Fruit fly (Drosophila melanogaster): Measurements from ENCODE around the gene Rbp.
A peak's percentile ranks its signal among the peaks of the same experiment; 100 is the strongest.

Gene Rbp

DNA sequence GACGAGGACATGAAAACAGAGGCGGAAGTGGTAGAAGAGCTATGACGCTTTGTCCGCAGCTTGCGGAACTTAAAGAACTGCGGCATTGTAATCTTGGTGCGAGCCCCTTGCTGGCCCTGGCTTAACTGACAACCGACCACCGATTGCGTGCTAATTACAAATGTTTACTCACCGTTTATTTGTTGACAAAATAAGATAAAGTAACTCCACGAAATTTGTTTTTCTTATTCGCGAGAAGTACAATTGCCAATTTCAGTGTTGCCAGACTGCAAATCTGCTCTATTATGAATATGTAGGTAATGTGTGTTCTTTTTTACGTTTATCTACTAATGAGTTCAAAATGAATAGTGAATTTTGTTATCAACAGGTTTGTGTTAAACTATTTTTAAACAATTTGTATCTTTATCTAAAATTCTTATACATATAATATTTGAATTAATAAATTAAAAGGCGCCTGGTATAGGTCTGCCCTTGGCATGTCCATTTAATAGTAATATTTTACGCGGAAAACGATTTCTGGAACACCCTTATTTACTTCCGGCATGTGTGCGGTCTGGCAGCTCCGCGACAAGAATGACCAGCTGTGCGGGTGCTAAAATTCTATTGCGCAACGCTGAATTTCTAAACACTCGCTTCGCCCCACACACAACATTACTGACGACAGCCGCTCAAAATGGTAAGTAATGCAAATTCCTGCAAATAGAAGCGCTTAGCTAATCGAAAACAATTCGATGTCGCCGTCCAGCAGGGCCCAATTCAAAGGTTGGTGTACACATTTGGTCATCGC is 17.6 kb upstream of the Rbp start, which contains the start of the genes Atg4b and Hibch:
Gene Atg4b (minus strand): TSS at position 280 of the 787 bp plus-strand sequence.
Gene Hibch (plus strand): TSS at position 585 of the 787 bp plus-strand sequence.
- peak; percentile 88 for TF ChIP-seq noc (tag; optimal IDR thresholded peaks at IDR 0.05)

DNA sequence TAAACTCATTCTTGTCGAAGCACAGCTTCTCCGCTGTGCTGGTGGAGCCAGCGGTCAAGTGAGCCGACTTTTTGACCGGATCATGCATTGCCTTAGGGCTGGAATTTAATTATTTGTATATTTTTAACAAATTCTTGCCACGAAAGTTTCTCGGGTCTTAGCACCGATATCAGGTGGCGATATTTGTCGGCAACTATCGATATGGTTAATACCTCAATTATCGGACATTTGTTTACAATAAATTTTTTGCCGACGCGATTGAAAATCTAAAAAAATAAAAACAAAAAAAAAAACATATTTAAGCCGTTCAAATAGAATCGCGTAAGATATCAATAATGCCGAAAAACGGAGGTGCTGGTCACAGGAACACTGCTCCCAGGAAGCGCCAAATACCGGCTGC is 12.9 kb upstream of the Rbp start, which contains the start of the genes Cog2 and Trax:
Gene Cog2 (minus strand): TSS at position 168 of the 400 bp plus-strand sequence.
Gene Trax (plus strand): TSS at position 203 of the 400 bp plus-strand sequence.
- no peak for TF ChIP-seq noc (tag; optimal IDR thresholded peaks at IDR 0.05)

DNA sequence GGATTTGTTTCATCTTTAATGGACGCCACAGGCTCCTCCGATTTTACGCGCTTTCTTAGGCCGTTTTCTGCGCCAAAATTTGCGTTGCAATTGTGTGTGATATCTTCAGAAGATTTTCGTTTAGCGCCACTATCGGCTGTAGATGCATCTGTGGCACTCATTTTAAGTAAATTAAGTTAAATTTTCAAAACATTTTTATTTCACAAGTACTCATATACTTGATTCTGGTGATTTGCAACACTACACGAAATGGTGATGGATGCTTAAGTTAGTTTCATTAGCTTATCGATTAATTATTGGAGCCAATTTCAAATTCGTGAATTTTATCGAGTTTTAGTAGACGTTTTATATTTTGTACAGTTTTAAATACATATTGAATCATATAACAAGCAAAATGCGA is 10.8 kb upstream of the Rbp start, which contains the start of gene CG6171:
Gene CG6171 (minus strand): TSS at position 250 of the 400 bp plus-strand sequence.
- TF ChIP-seq noc (tag; optimal IDR thresholded peaks at IDR 0.05): no peak

DNA sequence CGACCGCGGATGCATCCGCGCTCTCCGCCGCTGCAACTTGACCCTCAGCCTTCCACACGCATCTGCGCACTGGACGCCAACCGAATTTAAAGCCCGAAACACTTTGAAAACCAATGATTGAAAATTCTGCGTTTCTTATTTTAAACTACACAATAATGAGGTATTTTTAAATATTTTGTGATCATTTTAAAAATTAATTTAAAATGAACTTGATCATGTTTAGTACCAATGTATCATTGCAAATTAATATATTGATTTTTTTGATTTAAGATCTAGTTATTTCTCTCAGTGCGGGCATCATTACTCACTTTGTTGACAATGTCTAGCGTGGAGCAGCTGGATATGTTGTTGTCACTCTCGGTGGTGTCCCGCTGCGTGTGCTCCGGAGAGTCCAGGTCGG is 7.6 kb upstream of the Rbp start:
- TF ChIP-seq noc (tag; optimal IDR thresholded peaks at IDR 0.05): no peak

DNA sequence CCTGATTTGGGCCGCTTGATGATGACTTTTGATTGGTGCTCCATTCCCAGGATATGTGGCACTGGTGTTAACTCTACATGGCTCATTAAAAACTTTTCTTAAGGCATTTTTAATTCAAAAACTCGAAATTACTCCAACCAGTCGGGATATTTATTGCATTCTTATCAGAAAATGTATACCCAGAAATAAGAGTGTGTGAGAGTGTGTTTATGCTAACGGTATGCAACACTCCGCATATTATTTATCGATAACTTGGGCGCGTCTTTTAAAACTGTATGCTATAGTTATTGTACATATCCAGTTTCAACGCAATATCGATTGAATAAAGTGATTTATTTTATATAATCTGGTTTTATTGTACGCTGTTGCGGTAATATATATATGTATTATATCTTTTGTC is 7.0 kb upstream of the Rbp start, which contains the start of gene CG34404:
Gene CG34404 (minus strand): TSS at position 189 of the 400 bp plus-strand sequence.
- no peak for TF ChIP-seq noc (tag; optimal IDR thresholded peaks at IDR 0.05)

DNA sequence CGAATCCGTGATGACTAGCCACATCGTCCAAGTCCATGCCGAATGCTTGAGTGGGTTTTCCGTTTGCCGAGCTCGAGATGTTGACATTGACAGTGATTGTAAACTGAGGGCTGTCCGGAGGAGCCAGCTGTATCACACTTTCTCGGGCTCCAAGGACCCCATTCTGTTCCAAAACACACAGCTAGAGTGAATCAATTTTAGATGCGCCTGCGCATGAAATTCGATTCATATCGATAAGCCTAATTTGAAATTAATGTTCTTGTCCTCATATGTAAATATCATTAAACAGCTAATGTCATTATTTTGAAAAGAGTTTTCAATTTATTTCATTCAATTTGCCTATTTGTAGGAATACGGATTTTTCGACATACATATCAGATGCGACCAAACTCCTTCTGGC is 4.7 kb upstream of the Rbp start, which contains the start of gene CG14868:
Gene CG14868 (minus strand): TSS at position 204 of the 400 bp plus-strand sequence.
- TF ChIP-seq noc (tag; optimal IDR thresholded peaks at IDR 0.05): no peak

DNA sequence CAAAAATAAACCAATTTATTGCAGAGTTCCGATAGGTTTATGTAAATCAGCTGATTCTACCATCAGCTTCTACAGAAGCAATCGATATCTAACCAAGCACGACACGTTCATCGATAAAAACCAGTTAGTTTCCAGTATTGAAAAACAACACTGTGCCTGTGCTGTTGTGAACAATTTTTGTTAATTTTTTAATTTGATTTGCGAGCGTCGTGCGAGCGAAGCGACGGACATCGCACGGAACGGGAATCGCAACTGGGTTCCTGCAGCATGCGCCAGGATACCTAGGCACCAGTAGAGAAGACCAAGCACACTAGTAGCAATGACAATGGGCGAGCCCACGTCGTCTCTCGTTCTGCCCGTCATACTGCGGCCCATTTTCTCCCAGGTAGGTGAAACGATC is 2.6 kb upstream of the Rbp start, which contains the start of the genes Ccm3 and CG6136:
Gene Ccm3 (plus strand): TSS at position 125 of the 400 bp plus-strand sequence.
Gene CG6136 (minus strand): TSS at position 380 of the 400 bp plus-strand sequence.
- TF ChIP-seq noc (tag; optimal IDR thresholded peaks at IDR 0.05): peak; percentile 52

DNA sequence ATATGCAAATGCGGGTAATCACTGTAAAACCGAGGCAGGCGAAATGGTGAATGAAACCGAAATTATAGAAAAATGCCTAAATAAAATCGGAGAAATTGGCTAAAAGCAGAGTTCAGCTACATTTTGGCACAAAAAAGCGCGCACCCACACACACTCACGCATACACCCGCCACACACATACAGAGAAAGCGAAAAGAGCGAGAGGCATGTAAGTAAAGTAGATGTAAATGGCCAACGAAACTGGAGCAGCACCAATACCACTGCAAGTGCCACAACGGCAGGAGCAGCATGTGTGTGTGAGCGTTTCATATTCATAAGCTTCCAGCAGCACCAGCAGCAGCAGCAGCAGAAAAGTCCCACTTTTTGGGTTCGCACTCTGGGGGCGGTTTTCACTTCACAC is 1.0 kb downstream of the Rbp start:
- TF ChIP-seq noc (tag; optimal IDR thresholded peaks at IDR 0.05): no peak

DNA sequence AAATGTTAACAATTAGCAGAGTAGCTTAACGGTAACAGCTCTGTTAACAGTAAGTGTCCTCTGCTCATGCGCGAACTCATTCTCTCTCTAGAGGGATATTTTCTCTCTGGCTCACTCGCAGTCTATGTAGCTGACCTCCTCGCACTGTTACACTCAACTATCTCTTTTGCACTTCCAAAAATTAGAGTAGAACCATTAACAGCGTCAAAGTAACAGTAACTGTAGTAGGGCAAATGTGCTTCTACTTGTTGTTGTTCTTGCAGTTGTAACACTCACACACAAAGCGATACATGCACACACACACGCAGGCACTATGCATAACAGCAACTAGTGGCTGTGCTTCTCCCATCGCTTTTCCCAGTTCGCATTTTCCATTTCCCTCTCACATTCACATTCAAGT is 4.6 kb downstream of the Rbp start:
- no peak for TF ChIP-seq noc (tag; optimal IDR thresholded peaks at IDR 0.05)

DNA sequence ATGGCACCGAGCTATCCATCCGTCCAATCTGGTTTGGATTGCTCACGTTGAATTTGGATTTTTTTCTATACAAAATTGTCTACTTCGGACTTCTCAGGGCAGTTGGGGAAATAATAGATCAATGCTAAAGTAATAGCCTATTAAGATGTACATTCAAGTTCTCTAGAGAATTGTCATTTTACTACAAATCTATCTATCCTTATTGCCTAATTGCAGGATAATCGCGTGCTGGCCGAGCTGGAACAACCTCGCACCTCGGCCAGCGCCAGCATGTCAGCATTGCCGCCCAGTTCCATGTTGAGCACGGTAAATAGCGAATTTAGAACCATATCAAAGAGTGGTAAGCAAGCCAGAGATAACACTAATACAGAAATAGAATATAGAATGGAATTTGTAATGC is 8.4 kb downstream of the Rbp start, which contains the start of gene h-cup:
Gene h-cup (minus strand): TSS at position 101 of the 400 bp plus-strand sequence.
- TF ChIP-seq noc (tag; optimal IDR thresholded peaks at IDR 0.05): no peak

DNA sequence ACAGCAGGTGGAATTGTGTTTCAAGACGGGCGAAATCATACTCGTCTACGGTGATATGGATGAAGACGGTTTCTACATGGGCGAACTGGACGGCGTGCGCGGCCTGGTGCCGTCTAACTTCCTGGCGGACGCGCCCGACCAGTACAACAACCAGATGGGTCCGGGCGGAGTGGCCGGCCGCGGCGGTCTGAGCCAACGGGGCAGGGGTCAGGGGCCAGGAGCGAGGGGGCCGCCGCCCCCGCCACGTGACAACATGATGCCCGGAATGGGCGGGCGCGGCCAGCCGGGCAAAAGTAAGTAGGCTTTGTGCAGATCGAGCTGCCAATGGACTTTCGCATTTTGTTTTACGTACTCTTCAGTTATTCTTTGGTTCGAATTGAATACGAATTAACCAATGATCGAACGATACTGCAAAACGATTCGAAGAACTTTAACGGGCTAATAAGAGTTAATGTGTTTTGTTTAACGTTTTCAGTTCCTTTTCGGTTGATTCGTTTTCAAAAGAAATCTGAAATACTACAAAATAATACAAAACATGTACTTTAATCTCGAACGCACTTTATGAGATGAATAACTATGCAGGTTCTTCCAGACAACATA is 18.9 kb downstream of the Rbp start:
- no peak for TF ChIP-seq noc (tag; optimal IDR thresholded peaks at IDR 0.05)

DNA sequence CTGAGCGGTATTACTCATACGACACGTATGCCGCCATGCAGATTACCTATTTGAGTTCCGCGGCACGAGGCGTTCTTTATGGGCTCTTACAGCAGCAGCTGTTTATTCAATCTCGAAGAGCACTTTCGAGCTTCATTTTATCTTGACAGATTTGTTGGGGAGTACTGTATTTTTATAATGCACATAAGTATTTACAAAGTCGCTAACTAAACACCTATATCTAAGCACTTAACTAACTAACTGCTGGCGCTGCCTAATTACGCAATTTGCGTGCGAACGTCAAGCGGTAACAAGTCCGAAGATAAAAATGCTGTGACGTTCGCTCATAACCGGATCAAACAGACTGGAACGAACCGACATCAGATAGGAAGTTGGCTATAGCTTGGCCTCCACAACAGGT is 28.2 kb downstream of the Rbp start:
- TF ChIP-seq noc (tag; optimal IDR thresholded peaks at IDR 0.05): peak; percentile 78

DNA sequence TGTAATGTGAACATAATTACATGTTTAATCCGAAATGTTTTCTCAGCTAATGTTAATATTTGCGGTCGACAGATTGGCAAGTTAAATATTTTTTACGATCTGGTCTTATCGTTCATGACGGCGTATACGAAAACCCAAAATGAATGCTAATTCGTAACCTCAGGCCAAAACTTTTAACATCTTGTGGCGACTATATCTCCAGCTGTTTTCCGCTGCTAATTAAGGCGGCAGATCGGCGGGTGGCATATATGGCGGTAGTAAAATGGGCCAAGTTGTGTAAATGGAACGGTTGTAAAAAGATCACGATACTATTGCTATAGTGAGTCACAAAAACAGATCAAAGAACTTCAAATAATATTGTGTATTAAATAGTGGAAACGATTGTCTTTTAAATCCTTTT is 32.0 kb downstream of the Rbp start:
- no peak for TF ChIP-seq noc (tag; optimal IDR thresholded peaks at IDR 0.05)

DNA sequence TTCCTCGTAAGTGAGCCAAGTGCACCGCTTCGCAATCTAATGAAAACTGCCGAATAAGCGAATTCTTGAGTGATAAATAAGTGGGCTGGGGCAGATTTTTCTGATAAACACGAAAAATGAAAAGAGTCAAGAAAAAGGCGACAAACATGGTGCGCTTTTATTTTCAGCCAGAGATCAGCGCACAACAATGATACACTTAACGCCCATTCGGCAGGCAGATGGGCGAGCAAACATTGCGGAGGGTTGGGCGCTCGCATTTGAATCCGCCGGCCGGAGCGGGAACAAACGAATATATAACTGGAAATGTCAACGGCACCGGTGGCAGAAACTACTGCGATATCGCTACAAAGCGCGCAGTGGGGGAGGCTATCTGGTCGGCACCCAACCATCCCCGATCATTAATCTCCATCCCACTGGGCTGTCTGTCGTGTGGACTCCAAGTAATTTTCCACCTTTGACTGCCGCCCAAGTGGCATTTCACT is 32.6 kb downstream of the Rbp start, which contains the start of gene CG6125:
Gene CG6125 (minus strand): TSS at position 51 of the 482 bp plus-strand sequence.
- no peak for TF ChIP-seq noc (tag; optimal IDR thresholded peaks at IDR 0.05)

DNA sequence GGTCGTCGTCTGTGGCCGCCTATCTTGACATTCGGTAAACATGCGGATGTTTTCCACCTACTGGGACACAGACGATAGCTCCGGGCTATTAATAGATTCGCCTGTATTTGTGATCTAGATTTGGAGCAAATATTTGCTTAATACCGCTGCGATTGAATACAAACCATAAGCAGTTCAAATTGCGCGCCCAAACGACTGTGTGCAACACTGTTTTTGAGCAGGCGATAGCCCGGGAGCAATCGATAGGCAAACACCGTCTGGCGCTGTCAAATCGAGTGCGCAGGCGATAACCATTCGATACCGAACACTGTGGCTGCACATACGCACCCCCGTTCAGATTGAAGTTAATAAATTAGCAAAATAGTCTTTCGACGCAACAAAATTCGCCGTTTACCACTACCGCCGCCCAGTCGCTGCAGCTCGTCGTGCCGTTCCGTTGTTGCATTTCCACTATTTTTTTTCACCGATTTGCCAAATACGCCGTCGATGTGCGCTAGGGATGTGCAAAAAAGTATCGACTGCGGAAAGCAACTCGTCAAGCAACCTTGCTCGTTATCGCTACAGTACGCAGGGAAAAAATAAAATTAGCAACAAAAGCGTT is 33.8 kb downstream of the Rbp start, which contains the start of gene Atx2:
Gene Atx2 (plus strand): TSS at position 293 of the 601 bp plus-strand sequence.
- no peak for TF ChIP-seq noc (tag; optimal IDR thresholded peaks at IDR 0.05)
